Worm (Caenorhabditis elegans): ENCODE data around the gene agxt-1.
A peak's percentile ranks its signal among the peaks of the same experiment; 100 is the strongest.

- TF ChIP-seq ceh-6 (GFP tag; optimal IDR thresholded peaks at IDR 0.05) (no peak), fax-1 (tag; optimal IDR thresholded peaks at IDR 0.05) (no peak), ama-1 (optimal IDR thresholded peaks at IDR 0.05) (no peak), pha-2 (tag; optimal IDR thresholded peaks at IDR 0.05) (no peak), dmd-4 (tag; optimal IDR thresholded peaks at IDR 0.05; ENCODE audit: borderline replicate concordance) (no peak), nfya-1 (tag; optimal IDR thresholded peaks at IDR 0.05) (peak; percentile 8), hlh-13 (GFP tag; optimal IDR thresholded peaks at IDR 0.05) (no peak), unc-86 (tag; optimal IDR thresholded peaks at IDR 0.05) (no peak), ceh-9 (tag; optimal IDR thresholded peaks at IDR 0.05) (no peak), eyg-1 (tag; optimal IDR thresholded peaks at IDR 0.05) (no peak), fkh-10 (GFP tag; optimal IDR thresholded peaks at IDR 0.05) (peak; percentile 9), pag-3 (tag; optimal IDR thresholded peaks at IDR 0.05; ENCODE audit: borderline replicate concordance) (no peak)
These were observed 49.0 kb upstream of the agxt-1 start for ce11 chrII:8796391-8796790.
